Worm (Caenorhabditis elegans) whole organism, L1 larva: ENCODE data around the gene fipr-8.
A peak's percentile ranks its signal among the peaks of the same experiment; 100 is the strongest.

ENCODE experiments used
- C04F5.9 ChIP-seq: sonication (generic microtip); optimal IDR thresholded peaks from 2 replicates; lab custom pipeline; 2016; ENCODE audit warnings: missing genetic modification characterization, missing compliant biosample characterization
- C16A3.4 ChIP-seq: fragments of 150-350 bp; optimal IDR thresholded peaks from 2 replicates; lab custom pipeline; 2014; ENCODE audit warnings: missing biosample characterization, missing genetic modification characterization
- C34B4.2 ChIP-seq: sonication (generic microtip); optimal IDR thresholded peaks from 2 replicates; lab custom pipeline; 2017; ENCODE audit warnings: mild to moderate bottlenecking, missing genetic modification characterization, missing compliant biosample characterization
- alr-1 ChIP-seq: fragments of 200-800 bp; sonication (Bioruptor generic); optimal IDR thresholded peaks from 2 replicates; lab custom pipeline; 2018; ENCODE audit warnings: borderline replicate concordance, mild to moderate bottlenecking, missing genetic modification characterization, missing compliant biosample characterization
- ceh-63 ChIP-seq: fragments of 200-800 bp; sonication (Bioruptor generic); optimal IDR thresholded peaks from 2 replicates; lab custom pipeline; 2018; ENCODE audit warnings: mild to moderate bottlenecking, missing genetic modification characterization, missing compliant biosample characterization
- ceh-8 ChIP-seq: fragments of 200-800 bp; sonication (Bioruptor generic); optimal IDR thresholded peaks from 2 replicates; lab custom pipeline; 2018; ENCODE audit warnings: mild to moderate bottlenecking, missing genetic modification characterization, moderate library complexity, missing compliant biosample characterization
- ceh-88 ChIP-seq: fragments of 200-800 bp; sonication (Bioruptor generic); IDR thresholded peaks from 2 replicates; pipeline ENCODE4 v1.3.6; 2022; ENCODE audit warnings: missing genetic modification characterization, missing compliant biosample characterization
- ces-1 ChIP-seq: fragments of 150-350 bp; optimal IDR thresholded peaks from 2 replicates; lab custom pipeline; 2014; ENCODE audit warnings: missing biosample characterization, missing genetic modification reagents, missing genetic modification characterization
- dsc-1 ChIP-seq: sonication (generic microtip); optimal IDR thresholded peaks from 2 replicates; lab custom pipeline; 2016; ENCODE audit warnings: mild to moderate bottlenecking, missing genetic modification characterization, missing compliant biosample characterization
- efl-1 ChIP-seq, 4 experiments: fragments of 150-350 bp; optimal IDR thresholded peaks in 3 of 4; peaks in 1 of 4; 1 replicate in 1 of 4; 2 replicates in 3 of 4; lab custom pipeline; 2014; ENCODE audit warnings: missing biosample characterization in 2 of 4, missing genetic modification characterization in 2 of 4, missing genetic modification reagents in 2 of 4
- egl-13 ChIP-seq: sonication (generic microtip); optimal IDR thresholded peaks from 2 replicates; lab custom pipeline; 2016; ENCODE audit warnings: missing genotype, missing genetic modification reagents, missing genetic modification characterization, missing compliant biosample characterization
- elt-2 ChIP-seq: sonication (generic microtip); optimal IDR thresholded peaks from 2 replicates; lab custom pipeline; 2016; ENCODE audit warnings: missing genetic modification characterization, mild to moderate bottlenecking, inconsistent platforms, missing compliant biosample characterization, missing genetic modification reagents
- fkh-4 ChIP-seq: sonication (generic microtip); optimal IDR thresholded peaks from 2 replicates; lab custom pipeline; 2016; ENCODE audit warnings: missing compliant biosample characterization, missing genetic modification characterization, borderline replicate concordance
- hlh-4 ChIP-seq: sonication (generic microtip); optimal IDR thresholded peaks from 2 replicates; lab custom pipeline; 2016; ENCODE audit warnings: mild to moderate bottlenecking, missing genetic modification characterization, missing compliant biosample characterization
- irx-1 ChIP-seq: sonication (generic microtip); optimal IDR thresholded peaks from 2 replicates; lab custom pipeline; 2016; ENCODE audit warnings: missing genetic modification characterization, missing compliant biosample characterization
- isw-1 ChIP-seq: fragments of 200-800 bp; sonication (Bioruptor generic); IDR thresholded peaks from 2 replicates; pipeline ENCODE4 v1.3.6; 2022; ENCODE audit warnings: missing genetic modification characterization, missing compliant biosample characterization
- lin-14 ChIP-seq: fragments of 200-800 bp; sonication (Bioruptor generic); optimal IDR thresholded peaks from 2 replicates; lab custom pipeline; 2018; ENCODE audit warnings: mild to moderate bottlenecking, missing genetic modification characterization, moderate library complexity, missing compliant biosample characterization
- lin-15B ChIP-seq: fragments of 150-350 bp; sonication (generic microtip); optimal IDR thresholded peaks from 3 replicates; lab custom pipeline; 2014; ENCODE audit warnings: missing biosample characterization, missing genetic modification characterization
- lin-35 ChIP-seq, 2 experiments: fragments of 150-350 bp; optimal IDR thresholded peaks; 2 replicates each; lab custom pipeline; 2014; ENCODE audit warnings: missing biosample characterization in 2 of 2, missing genetic modification characterization in 2 of 2, missing genetic modification reagents in 2 of 2
- lir-3 ChIP-seq: sonication (generic microtip); optimal IDR thresholded peaks from 2 replicates; lab custom pipeline; 2016; ENCODE audit warnings: mild to moderate bottlenecking, missing genetic modification characterization, moderate library complexity, missing compliant biosample characterization; ENCODE audit not compliant: poor library complexity
- mab-9 ChIP-seq: fragments of 200-800 bp; sonication (Bioruptor generic); IDR thresholded peaks from 2 replicates; pipeline ENCODE4 v1.3.6; 2022; ENCODE audit warnings: missing genetic modification reagents, missing genetic modification characterization, missing compliant biosample characterization
- mef-2 ChIP-seq: fragments of 150-350 bp; optimal IDR thresholded peaks from 2 replicates; lab custom pipeline; 2014; ENCODE audit warnings: missing biosample characterization, missing genetic modification characterization
- mep-1 ChIP-seq: fragments of 150-350 bp; optimal IDR thresholded peaks from 2 replicates; lab custom pipeline; 2014; ENCODE audit warnings: missing biosample characterization, missing genetic modification characterization
- nhr-11 ChIP-seq: fragments of 150-350 bp; optimal IDR thresholded peaks from 2 replicates; lab custom pipeline; 2014; ENCODE audit warnings: missing biosample characterization, missing genetic modification characterization
- nhr-237 ChIP-seq: fragments of 150-350 bp; optimal IDR thresholded peaks from 2 replicates; lab custom pipeline; 2014; ENCODE audit warnings: missing biosample characterization, missing genetic modification characterization
- nhr-47 ChIP-seq: sonication (generic microtip); optimal IDR thresholded peaks from 2 replicates; lab custom pipeline; 2016; ENCODE audit warnings: mild to moderate bottlenecking, missing genetic modification characterization, moderate library complexity, missing compliant biosample characterization
- nhr-71 ChIP-seq: sonication (generic microtip); optimal IDR thresholded peaks from 2 replicates; lab custom pipeline; 2016; ENCODE audit warnings: mild to moderate bottlenecking, missing genetic modification characterization, moderate library complexity, missing compliant biosample characterization
- nhr-77 ChIP-seq: fragments of 150-350 bp; optimal IDR thresholded peaks from 2 replicates; lab custom pipeline; 2014; ENCODE audit warnings: missing biosample characterization, missing genetic modification characterization
- nhr-84 ChIP-seq: sonication (generic microtip); optimal IDR thresholded peaks from 2 replicates; lab custom pipeline; 2017; ENCODE audit warnings: missing biosample characterization, missing genetic modification characterization
- pax-3 ChIP-seq: fragments of 200-800 bp; sonication (Bioruptor generic); optimal IDR thresholded peaks from 2 replicates; lab custom pipeline; 2018; ENCODE audit warnings: mild to moderate bottlenecking, missing genetic modification characterization, moderate library complexity, missing compliant biosample characterization
- snpc-4 ChIP-seq: fragments of 150-350 bp; optimal IDR thresholded peaks from 2 replicates; lab custom pipeline; 2014; ENCODE audit warnings: missing biosample characterization, missing genetic modification characterization
- snu-23 ChIP-seq: sonication (generic microtip); optimal IDR thresholded peaks from 2 replicates; lab custom pipeline; 2016; ENCODE audit warnings: missing genetic modification characterization, missing compliant biosample characterization
- sptf-1 ChIP-seq: fragments of 150-350 bp; optimal IDR thresholded peaks from 2 replicates; lab custom pipeline; 2014; ENCODE audit warnings: missing biosample characterization, missing genetic modification characterization
- swsn-7 ChIP-seq: sonication (generic microtip); optimal IDR thresholded peaks from 2 replicates; lab custom pipeline; 2016; ENCODE audit warnings: missing genetic modification characterization, missing compliant biosample characterization
- tbx-2 ChIP-seq: sonication (generic microtip); optimal IDR thresholded peaks from 2 replicates; lab custom pipeline; 2016; ENCODE audit warnings: missing genetic modification characterization, missing compliant biosample characterization
- xbp-1 ChIP-seq: sonication (generic microtip); optimal IDR thresholded peaks from 2 replicates; lab custom pipeline; 2016; ENCODE audit warnings: missing genetic modification characterization, missing compliant biosample characterization
- zag-1 ChIP-seq: fragments of 150-350 bp; optimal IDR thresholded peaks from 2 replicates; lab custom pipeline; 2014; ENCODE audit warnings: missing biosample characterization, missing genetic modification characterization
- zip-4 ChIP-seq: fragments of 200-800 bp; sonication (Bioruptor generic); optimal IDR thresholded peaks from 2 replicates; lab custom pipeline; 2018; ENCODE audit warnings: mild to moderate bottlenecking, missing genetic modification characterization, moderate library complexity, missing compliant biosample characterization
- ztf-11 ChIP-seq, 2 experiments: sonication (generic microtip); optimal IDR thresholded peaks; 2 replicates each; lab custom pipeline; 2016 to 2017; ENCODE audit warnings: missing genetic modification characterization in 2 of 2, missing biosample characterization in 1 of 2, missing compliant biosample characterization in 1 of 2
- ztf-4 ChIP-seq: fragments of 150-350 bp; optimal IDR thresholded peaks from 2 replicates; lab custom pipeline; 2014; ENCODE audit warnings: missing biosample characterization, missing genetic modification characterization

The fipr-8 gene

ce11 chrV:10266050-10266449, 26.3 kb upstream of the fipr-8 start:
- TF ChIP-seq snu-23, result no peak
- no peak for TF ChIP-seq nhr-47 (tag; lab: Kevin White, UChicago)
- no peak for TF ChIP-seq efl-1 (optimal IDR thresholded peaks at IDR 0.05; lab: Kevin White, UChicago)
- no peak for TF ChIP-seq efl-1 (GFP tag; optimal IDR thresholded peaks at IDR 0.05 in 1 of 2; lab: Kevin White, UChicago)
- no peak for TF ChIP-seq isw-1 (GFP tag; lab: Robert Waterston, UW)
- no peak for TF ChIP-seq mef-2
- TF ChIP-seq nhr-237 (tag; lab: Kevin White, UChicago), result no peak
- no peak for TF ChIP-seq tbx-2 (tag; lab: Kevin White, UChicago)
- no peak for TF ChIP-seq zip-4 (GFP tag; lab: Kevin White, UChicago)

- TF ChIP-seq ces-1 (GFP tag; lab: Kevin White, UChicago) (peak; percentile 10), nhr-47 (tag; lab: Kevin White, UChicago) (peak; percentile 6), lin-14 (GFP tag; lab: Kevin White, UChicago) (peak; percentile 56), efl-1 (optimal IDR thresholded peaks at IDR 0.05; lab: Kevin White, UChicago) (no peak), efl-1 (GFP tag; optimal IDR thresholded peaks at IDR 0.05 in 1 of 2; lab: Kevin White, UChicago) (no peak), sptf-1 (no peak), ztf-11 (tag; optimal IDR thresholded peaks at IDR 0.05; lab: Kevin White, UChicago) (no peak), nhr-71 (tag; lab: Kevin White, UChicago) (peak; percentile 18)
These were observed 25.3 kb upstream of the fipr-8 start for ce11 chrV:10265019-10265418.

ce11 chrV:10260460-10260859, 20.7 kb upstream of the fipr-8 start, which contains the start of gene sri-18:
Gene sri-18 (minus strand): TSS chrV:10260560.
- TF ChIP-seq mep-1 (tag; lab: Kevin White, UChicago) (no peak), ceh-88 (GFP tag; lab: Robert Waterston, UW) (no peak), lir-3 (tag; lab: Kevin White, UChicago) (no peak), pax-3 (no peak), ceh-8 (no peak), nhr-77 (tag; lab: Kevin White, UChicago) (no peak), fkh-4 (tag; lab: Kevin White, UChicago) (no peak), C34B4.2 (tag; lab: Kevin White, UChicago) (no peak), egl-13 (tag; lab: Kevin White, UChicago) (no peak), nhr-11 (no peak), isw-1 (GFP tag; lab: Robert Waterston, UW) (no peak)

ce11 chrV:10256050-10256449, 16.3 kb upstream of the fipr-8 start, which contains the start of gene nhr-232:
Gene nhr-232 (plus strand): TSS chrV:10256170.
- TF ChIP-seq irx-1 (tag; lab: Kevin White, UChicago) (no peak), C16A3.4 (tag; lab: Kevin White, UChicago) (no peak), fkh-4 (tag; lab: Kevin White, UChicago) (no peak), lin-14 (GFP tag; lab: Kevin White, UChicago) (peak; percentile 17), dsc-1 (tag; lab: Kevin White, UChicago) (no peak), lin-35 (GFP tag; optimal IDR thresholded peaks at IDR 0.05; lab: Kevin White, UChicago) (peak in 1 of 2 experiments; percentile 32), lin-15B (tag; lab: Kevin White, UChicago) (no peak), efl-1 (optimal IDR thresholded peaks at IDR 0.05; lab: Kevin White, UChicago) (no peak), efl-1 (GFP tag; optimal IDR thresholded peaks at IDR 0.05 in 1 of 2; lab: Kevin White, UChicago) (peak in 1 of 2 experiments; percentile 39), elt-2 (peak; percentile 70), ztf-11 (tag; optimal IDR thresholded peaks at IDR 0.05; lab: Kevin White, UChicago) (no peak), egl-13 (tag; lab: Kevin White, UChicago) (no peak), ztf-4 (tag; lab: Kevin White, UChicago) (no peak), nhr-84 (no peak), alr-1 (tag; lab: Kevin White, UChicago) (no peak), tbx-2 (tag; lab: Kevin White, UChicago) (no peak), C04F5.9 (no peak), ces-1 (GFP tag; lab: Kevin White, UChicago) (no peak), mab-9 (no peak), xbp-1 (no peak), ceh-63 (GFP tag; lab: Kevin White, UChicago) (no peak), hlh-4 (no peak), snpc-4 (no peak), zag-1 (tag; lab: Kevin White, UChicago) (no peak), swsn-7 (tag; lab: Kevin White, UChicago) (no peak)
- TF ChIP-seq, all 84 proteins: peak for 4
